Fruit fly (Drosophila melanogaster): ENCODE results near the gene Hsp27.
A peak's percentile ranks its signal among the peaks of the same experiment; 100 is the strongest.

DNA sequence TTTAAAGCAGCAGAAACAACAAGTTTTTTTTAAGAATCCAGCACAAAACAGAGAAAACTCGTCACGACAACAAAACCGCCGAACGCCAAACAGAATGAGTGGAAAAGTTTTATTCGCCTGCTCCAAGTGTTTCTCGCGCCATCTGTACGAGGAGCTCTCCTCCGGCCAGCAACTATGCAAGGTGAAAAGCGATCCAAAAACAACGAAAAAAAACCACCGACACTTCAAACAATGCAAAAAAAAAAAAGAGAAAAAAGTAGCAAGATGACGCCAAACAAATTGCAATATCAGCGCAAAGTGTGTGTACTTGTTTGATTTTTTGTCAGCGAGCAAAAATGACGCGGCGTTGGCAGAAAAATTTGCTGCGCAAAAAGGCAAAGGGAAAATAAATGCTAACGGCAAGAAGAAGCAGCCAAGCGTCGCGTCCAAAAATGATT lies 16.4 kb upstream of the Hsp27 start:
- TF ChIP-seq CG10348 (GFP tag; IDR thresholded peaks at IDR 0.05) = no peak
- peak; percentile 73; the same call in 2 of the 3 replicates for TF ChIP-seq CG4496 (GFP tag; IDR thresholded peaks at IDR 0.05)
- TF ChIP-seq Pif1B (GFP tag; optimal IDR thresholded peaks at IDR 0.05) = peak; percentile 53
- no peak for TF ChIP-seq D1 (tag; optimal IDR thresholded peaks at IDR 0.05)
- peak; percentile 67; the same call in 1 of the 2 replicates for TF ChIP-seq Ets98B (GFP tag; IDR thresholded peaks at IDR 0.05)
- TF ChIP-seq gl (tag; optimal IDR thresholded peaks at IDR 0.05) = peak; percentile 66

Data from whole organism, pupa.